Fruit fly (Drosophila melanogaster): ENCODE results near the gene CG15743.

The CG15743 gene

DNA sequence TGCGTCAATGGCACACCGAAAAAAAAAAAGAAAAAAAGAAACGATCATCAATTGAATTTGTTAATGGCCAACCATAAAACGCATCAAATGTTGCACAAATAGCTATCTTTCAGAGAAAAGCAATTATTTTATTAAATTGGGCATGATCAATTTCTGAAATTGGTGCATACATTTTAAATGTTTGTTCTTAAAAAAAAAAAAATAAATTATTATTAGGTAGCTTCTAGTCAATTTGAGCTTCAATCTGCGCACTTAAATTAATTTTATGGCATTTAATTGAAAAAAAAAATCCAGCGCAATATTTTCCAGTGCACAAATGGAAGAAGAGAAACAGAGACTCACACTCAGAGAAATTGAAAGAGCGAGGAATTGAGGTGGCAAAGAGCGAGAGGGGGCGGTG, 37.6 kb downstream of the CG15743 start (continued):
- TF ChIP-seq CG2678 (tag; optimal IDR thresholded peaks at IDR 0.05) (peak; percentile 70), CG11504 (tag; optimal IDR thresholded peaks at IDR 0.05) (peak; percentile 80), CG11085 (GFP tag; IDR thresholded peaks at IDR 0.05) (no peak), lmd (GFP tag; IDR thresholded peaks at IDR 0.05) (peak; percentile 68), tgo (GFP tag; IDR thresholded peaks at IDR 0.05) (peak; percentile 68; the same call in 2 of the 3 replicates), corto (GFP tag; optimal IDR thresholded peaks at IDR 0.05) (peak; percentile 45), Hr39 (optimal IDR thresholded peaks at IDR 0.05) (no peak), schlank (tag; optimal IDR thresholded peaks at IDR 0.05) (no peak), Sin3A (optimal IDR thresholded peaks at IDR 0.05) (no peak), Tbp (GFP tag; optimal IDR thresholded peaks at IDR 0.05) (no peak), Mrtf (GFP tag; IDR thresholded peaks at IDR 0.05) (no peak), CG16779 (GFP tag; IDR thresholded peaks at IDR 0.05) (no peak), lilli (GFP tag; optimal IDR thresholded peaks at IDR 0.05) (peak; percentile 61), CG8924 (tag; optimal IDR thresholded peaks at IDR 0.05) (peak; percentile 65), exex (tag; optimal IDR thresholded peaks at IDR 0.05) (no peak), sug (tag; optimal IDR thresholded peaks at IDR 0.05) (no peak), CG11560 (tag; IDR thresholded peaks at IDR 0.05) (no peak), CG7786 (GFP tag; optimal IDR thresholded peaks at IDR 0.05) (peak; percentile 63), Dip3 (GFP tag; optimal IDR thresholded peaks at IDR 0.05) (peak; percentile 21), kni (GFP tag; optimal IDR thresholded peaks at IDR 0.05) (no peak), CG13424 (tag; optimal IDR thresholded peaks at IDR 0.05) (peak; percentile 68), gcm (GFP tag; optimal IDR thresholded peaks at IDR 0.05) (no peak), CG17361 (GFP tag; IDR thresholded peaks at IDR 0.05) (peak; percentile 80), CG6689 (GFP tag; IDR thresholded peaks at IDR 0.05) (peak; percentile 61), shn (GFP tag; optimal IDR thresholded peaks at IDR 0.05) (peak; percentile 60), ERR (GFP tag; optimal IDR thresholded peaks at IDR 0.05) (peak; percentile 7), vfl (GFP tag; optimal IDR thresholded peaks at IDR 0.05) (peak; percentile 75), CG8281 (tag; optimal IDR thresholded peaks at IDR 0.05) (no peak), fu2 (GFP tag; optimal IDR thresholded peaks at IDR 0.05) (peak; percentile 74), CG9876 (GFP tag; optimal IDR thresholded peaks at IDR 0.05) (no peak), E2f2 (GFP tag; IDR thresholded peaks at IDR 0.05) (peak; percentile 19; the same call in 1 of the 2 replicates), CG7271 (tag; optimal IDR thresholded peaks at IDR 0.05) (no peak), CG18599 (GFP tag; optimal IDR thresholded peaks at IDR 0.05) (peak; percentile 47), trh (GFP tag; optimal IDR thresholded peaks at IDR 0.05) (no peak), Med (GFP tag) (peak; percentile 91), repo (GFP tag; optimal IDR thresholded peaks at IDR 0.05) (peak; percentile 39), sc (optimal IDR thresholded peaks at IDR 0.05) (no peak), sc (GFP tag; optimal IDR thresholded peaks at IDR 0.05) (no peak), knrl (GFP tag; IDR thresholded peaks at IDR 0.05; ENCODE audit: partially characterized antibody) (no peak), insv (GFP tag; optimal IDR thresholded peaks at IDR 0.05) (no peak), ac (GFP tag; optimal IDR thresholded peaks at IDR 0.05) (no peak), CG2129 (GFP tag; IDR thresholded peaks at IDR 0.05; ENCODE audit: partially characterized antibody) (no peak), B-H2 (GFP tag; optimal IDR thresholded peaks at IDR 0.05) (no peak), Dbx (GFP tag; IDR thresholded peaks at IDR 0.05) (peak; percentile 35; the same call in 1 of the 3 replicates), CG32772 (GFP tag; IDR thresholded peaks at IDR 0.05) (peak; percentile 49), rib (GFP tag; IDR thresholded peaks at IDR 0.05) (no peak), CHES-1-like (GFP tag; optimal IDR thresholded peaks at IDR 0.05) (peak; percentile 63), Camta (GFP tag; optimal IDR thresholded peaks at IDR 0.05) (peak; percentile 72), CoRest (tag; optimal IDR thresholded peaks at IDR 0.05) (peak; percentile 69), CG9817 (tag; optimal IDR thresholded peaks at IDR 0.05) (peak; percentile 51), seq (GFP tag; IDR thresholded peaks at IDR 0.05) (peak; percentile 54), CG13775 (GFP tag; optimal IDR thresholded peaks at IDR 0.05) (peak; percentile 66), hb (GFP tag; IDR thresholded peaks at IDR 0.05; ENCODE audit: partially characterized antibody) (no peak)

All from whole organism, embryonic.